Fruit fly (Drosophila melanogaster): ENCODE results near the gene Mtpalpha.

Mtpalpha gene

DNA sequence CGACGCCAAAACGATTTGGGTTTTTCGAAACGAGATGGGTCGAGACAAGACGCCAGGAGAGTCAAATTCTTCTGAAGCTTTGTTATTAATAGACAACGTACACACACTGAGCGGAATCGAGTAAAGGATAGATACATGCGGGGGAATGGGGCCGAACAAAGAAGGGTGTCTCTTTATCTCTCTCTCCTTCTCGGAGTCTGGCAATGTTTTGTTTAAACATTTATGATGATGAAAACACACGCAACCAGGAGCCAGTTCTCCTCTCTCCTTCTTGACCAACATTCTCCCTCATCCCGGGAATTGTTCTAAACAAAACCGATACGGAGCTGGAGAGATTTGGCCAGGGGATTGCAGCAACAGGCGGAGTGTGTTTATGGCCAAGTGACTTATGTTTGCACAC lies 18.7 kb downstream of the Mtpalpha start:
- no peak for TF ChIP-seq CG8478 (optimal IDR thresholded peaks at IDR 0.05)
- no peak for TF ChIP-seq Dll (optimal IDR thresholded peaks at IDR 0.05)
- TF ChIP-seq pan (optimal IDR thresholded peaks at IDR 0.05) = no peak
- TF ChIP-seq EcR (GFP tag; optimal IDR thresholded peaks at IDR 0.05) = no peak

DNA sequence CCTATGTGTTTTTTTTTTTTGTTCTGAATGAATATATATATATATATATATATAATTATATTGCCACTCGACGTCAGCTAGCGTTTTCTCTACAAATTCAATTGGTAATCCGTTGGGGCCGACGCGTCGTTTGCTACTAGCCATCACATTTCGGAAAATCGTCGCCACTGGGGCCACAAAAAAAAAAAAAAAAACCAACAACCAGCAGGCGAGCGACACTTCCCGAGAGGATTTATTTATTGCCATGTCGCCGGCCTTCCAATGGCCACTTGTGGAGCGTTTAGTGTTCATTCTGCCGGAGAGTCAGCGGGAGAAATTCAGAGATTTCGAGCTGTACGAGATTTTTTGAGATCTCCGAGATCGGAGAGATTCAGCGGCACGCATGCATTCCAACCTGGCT lies 25.7 kb downstream of the Mtpalpha start:
- TF ChIP-seq usp (GFP tag; optimal IDR thresholded peaks at IDR 0.05) = no peak
- TF ChIP-seq pan (optimal IDR thresholded peaks at IDR 0.05) = no peak
- TF ChIP-seq EcR (GFP tag; optimal IDR thresholded peaks at IDR 0.05) = no peak
- TF ChIP-seq Dll (optimal IDR thresholded peaks at IDR 0.05) = no peak
- TF ChIP-seq CG8478 (optimal IDR thresholded peaks at IDR 0.05) = no peak
- TF ChIP-seq psq (optimal IDR thresholded peaks at IDR 0.05) = no peak

DNA sequence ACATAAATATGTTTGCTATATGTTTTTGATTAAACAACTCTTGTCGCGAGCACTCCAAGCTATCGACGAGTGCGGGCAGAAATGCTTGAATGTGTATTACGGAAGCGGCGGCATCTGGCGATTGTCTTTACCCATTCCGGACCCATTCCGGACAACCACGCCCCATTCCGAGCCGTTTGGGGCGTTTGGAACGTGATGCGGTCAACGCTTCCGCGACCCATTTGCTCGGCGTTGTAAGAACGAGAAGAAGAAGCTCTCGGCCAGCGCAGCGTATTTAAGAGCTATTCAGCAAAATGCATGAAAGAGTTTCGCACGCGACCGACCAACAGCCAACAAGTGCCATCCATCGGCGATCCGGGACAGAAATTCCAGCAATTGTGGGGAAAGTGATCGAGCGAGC lies 31.1 kb downstream of the Mtpalpha start, which contains the start of gene CG13114:
Gene CG13114 (plus strand): TSS at position 301 of the 400 bp plus-strand sequence.
- TF ChIP-seq Dll (optimal IDR thresholded peaks at IDR 0.05) = no peak
- no peak for TF ChIP-seq EcR (GFP tag; optimal IDR thresholded peaks at IDR 0.05)
- TF ChIP-seq usp (GFP tag; optimal IDR thresholded peaks at IDR 0.05) = no peak
- TF ChIP-seq psq (optimal IDR thresholded peaks at IDR 0.05) = no peak
- no peak for TF ChIP-seq pan (optimal IDR thresholded peaks at IDR 0.05)
- TF ChIP-seq CG8478 (optimal IDR thresholded peaks at IDR 0.05) = no peak

DNA sequence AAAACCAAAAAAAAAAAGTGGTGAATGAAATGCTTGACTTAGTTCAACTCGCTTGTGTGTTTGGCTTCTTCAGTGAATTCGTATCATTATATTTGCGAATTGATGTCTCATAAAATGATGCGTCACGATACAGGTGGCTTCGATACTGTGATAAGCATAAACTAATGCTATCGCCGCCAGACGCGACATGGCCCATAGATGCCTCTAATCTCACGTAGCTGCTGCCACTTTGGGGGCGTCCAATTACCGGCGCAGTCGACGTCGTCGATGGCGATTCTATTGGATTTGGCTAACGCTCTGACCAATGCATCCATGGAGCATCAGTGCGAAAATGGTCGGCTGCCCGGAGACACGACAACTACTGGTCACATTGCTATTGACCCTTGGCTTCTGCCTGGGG lies 32.7 kb downstream of the Mtpalpha start, which contains the start of gene CG13113:
Gene CG13113 (plus strand): TSS at position 301 of the 400 bp plus-strand sequence.
- TF ChIP-seq usp (GFP tag; optimal IDR thresholded peaks at IDR 0.05) (no peak), pan (optimal IDR thresholded peaks at IDR 0.05) (no peak)

DNA sequence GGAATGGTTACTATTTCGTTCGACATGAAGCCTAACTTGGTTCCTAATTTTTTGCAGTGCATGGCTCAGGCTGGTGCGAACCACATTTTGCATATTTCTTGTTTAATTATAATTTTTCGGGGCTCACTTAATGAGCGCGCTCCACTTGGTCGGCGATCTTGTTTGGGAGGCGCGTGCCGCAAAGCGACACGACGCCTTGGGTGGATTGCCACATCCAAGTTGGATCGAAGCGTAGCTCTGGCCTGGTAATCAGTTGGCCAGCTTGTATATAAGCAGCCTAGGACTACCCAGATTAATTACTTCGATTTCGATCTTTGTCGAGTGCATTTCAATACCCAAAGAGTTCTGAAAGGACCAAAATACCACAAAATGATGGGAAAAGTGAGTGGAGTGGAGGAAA lies 34.0 kb downstream of the Mtpalpha start, which contains the start of gene Cpr30B:
Gene Cpr30B (plus strand): TSS at position 301 of the 400 bp plus-strand sequence.
- TF ChIP-seq EcR (GFP tag; optimal IDR thresholded peaks at IDR 0.05) = no peak

DNA sequence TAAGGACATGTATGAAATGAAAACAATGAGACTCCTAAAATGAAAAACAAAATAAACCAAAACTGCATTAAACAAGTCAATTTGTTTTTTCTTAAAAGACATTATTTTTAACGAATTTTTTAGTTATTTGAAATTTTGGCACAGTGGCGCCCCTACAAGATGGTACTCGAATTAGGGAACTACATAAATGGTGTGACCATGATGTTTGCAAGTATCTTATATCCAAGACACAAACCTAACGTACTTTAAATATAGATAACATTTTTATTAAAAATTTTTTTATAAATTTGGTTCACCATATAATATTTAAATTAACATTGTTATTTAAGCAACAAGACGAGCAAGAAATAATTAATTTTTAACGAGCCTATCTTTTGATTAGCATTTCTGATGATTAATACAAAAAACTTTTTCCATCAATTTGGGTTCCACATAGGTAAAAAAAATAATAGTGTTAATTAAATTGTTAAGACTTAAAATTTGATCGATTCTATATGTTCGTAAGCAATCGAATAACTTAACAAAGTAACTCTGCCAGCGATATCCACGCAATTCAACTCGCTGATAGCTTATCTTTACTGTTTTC lies 36.5 kb downstream of the Mtpalpha start, which contains the start of gene CG17855:
Gene CG17855 (plus strand): TSS at position 536 of the 586 bp plus-strand sequence.
- TF ChIP-seq pan (optimal IDR thresholded peaks at IDR 0.05) (no peak), Dll (optimal IDR thresholded peaks at IDR 0.05) (no peak), CG8478 (optimal IDR thresholded peaks at IDR 0.05) (no peak), usp (GFP tag; optimal IDR thresholded peaks at IDR 0.05) (no peak), psq (optimal IDR thresholded peaks at IDR 0.05) (no peak), EcR (GFP tag; optimal IDR thresholded peaks at IDR 0.05) (no peak)

DNA sequence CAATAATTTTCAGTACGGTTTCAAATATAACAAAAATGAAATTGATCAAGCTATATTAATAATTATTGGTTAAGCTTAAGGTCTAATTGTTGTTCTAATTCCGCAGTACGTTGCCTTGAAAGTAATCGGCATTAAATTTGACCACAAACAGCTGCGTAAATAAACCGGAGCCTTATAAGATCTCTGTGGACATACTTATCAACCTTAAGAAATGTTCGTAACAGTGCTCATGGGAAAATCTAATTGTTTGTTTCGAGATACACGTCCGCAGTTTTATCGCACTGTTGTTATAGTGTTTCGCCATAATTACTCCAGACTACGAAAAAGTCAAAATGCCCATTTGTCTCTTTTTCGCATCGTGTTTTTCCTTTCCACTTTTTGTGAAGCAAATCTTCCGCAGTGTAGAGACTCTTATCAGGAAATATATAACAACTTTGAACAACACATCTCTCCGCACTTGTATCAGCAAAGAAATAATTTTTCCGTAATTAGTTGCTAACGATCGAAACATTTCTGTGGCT lies 46.7 kb downstream of the Mtpalpha start:
- no peak for TF ChIP-seq Dll (optimal IDR thresholded peaks at IDR 0.05)
- no peak for TF ChIP-seq psq (optimal IDR thresholded peaks at IDR 0.05)
- no peak for TF ChIP-seq pan (optimal IDR thresholded peaks at IDR 0.05)
- no peak for TF ChIP-seq usp (GFP tag; optimal IDR thresholded peaks at IDR 0.05)
- no peak for TF ChIP-seq CG8478 (optimal IDR thresholded peaks at IDR 0.05)

DNA sequence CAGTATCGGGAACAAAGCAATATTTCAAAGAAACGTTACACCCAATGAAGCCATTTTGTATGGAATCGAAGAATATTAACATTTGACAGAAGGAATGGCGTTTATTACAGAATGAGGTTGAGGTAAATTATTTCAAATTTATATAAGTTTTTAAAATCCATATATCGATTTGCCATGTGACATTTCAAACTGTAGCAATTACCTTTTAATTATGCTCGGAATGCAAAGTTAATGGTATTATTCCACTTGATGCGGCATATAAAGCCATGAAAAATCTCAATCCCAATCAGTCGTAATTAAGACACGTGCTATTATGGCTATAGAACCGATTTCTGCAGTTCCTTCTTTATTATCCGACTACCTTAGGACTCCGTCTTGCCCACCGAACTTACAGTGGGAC lies 48.4 kb downstream of the Mtpalpha start, which contains the start of gene CG31883:
Gene CG31883 (plus strand): TSS at position 301 of the 400 bp plus-strand sequence.
- TF ChIP-seq pan (optimal IDR thresholded peaks at IDR 0.05) (no peak), Dll (optimal IDR thresholded peaks at IDR 0.05) (no peak), usp (GFP tag; optimal IDR thresholded peaks at IDR 0.05) (no peak), EcR (GFP tag; optimal IDR thresholded peaks at IDR 0.05) (no peak), CG8478 (optimal IDR thresholded peaks at IDR 0.05) (no peak), psq (optimal IDR thresholded peaks at IDR 0.05) (no peak)

DNA sequence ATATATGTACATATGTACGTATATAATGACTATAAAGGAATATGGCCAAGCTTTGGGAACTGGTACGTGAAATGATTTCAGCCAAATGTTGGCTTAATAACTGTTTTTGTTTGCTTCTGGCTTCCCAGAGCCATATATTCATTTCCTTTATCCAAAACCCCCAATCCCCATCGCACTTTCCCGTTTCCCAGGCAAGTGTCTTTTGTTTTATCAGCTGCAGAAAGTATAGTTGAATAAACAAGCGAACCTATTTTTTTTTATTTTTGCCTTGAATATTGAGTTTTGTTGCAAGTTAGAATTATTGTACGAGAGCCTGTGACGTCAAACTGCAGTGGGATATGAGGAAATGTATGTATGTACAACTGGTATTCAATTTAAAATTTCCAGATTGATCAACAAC lies 50.1 kb downstream of the Mtpalpha start:
- TF ChIP-seq EcR (GFP tag; optimal IDR thresholded peaks at IDR 0.05) = no peak
- TF ChIP-seq pan (optimal IDR thresholded peaks at IDR 0.05) = peak; percentile 23

DNA sequence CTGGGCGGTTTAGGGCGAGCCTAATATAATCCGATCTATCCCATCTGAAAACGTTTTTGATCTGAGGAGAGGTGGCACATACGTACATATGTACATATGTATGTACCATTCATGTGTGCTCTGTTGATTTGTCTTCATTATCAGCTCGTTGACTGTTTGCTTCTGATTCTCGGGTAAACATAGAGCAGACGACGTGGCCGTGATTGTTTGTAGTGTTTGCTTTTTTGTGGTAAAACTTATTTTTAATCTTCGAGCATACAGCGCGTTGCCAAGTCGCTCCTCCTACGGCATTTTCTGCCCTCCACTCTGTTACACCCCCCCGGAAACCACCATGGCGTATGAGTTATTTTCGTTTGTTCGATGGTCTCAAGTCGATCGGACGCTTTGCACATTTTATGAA lies 50.9 kb downstream of the Mtpalpha start:
- TF ChIP-seq CG8478 (optimal IDR thresholded peaks at IDR 0.05) (no peak), usp (GFP tag; optimal IDR thresholded peaks at IDR 0.05) (no peak), pan (optimal IDR thresholded peaks at IDR 0.05) (no peak), psq (optimal IDR thresholded peaks at IDR 0.05) (no peak), Dll (optimal IDR thresholded peaks at IDR 0.05) (no peak), EcR (GFP tag; optimal IDR thresholded peaks at IDR 0.05) (no peak)

DNA sequence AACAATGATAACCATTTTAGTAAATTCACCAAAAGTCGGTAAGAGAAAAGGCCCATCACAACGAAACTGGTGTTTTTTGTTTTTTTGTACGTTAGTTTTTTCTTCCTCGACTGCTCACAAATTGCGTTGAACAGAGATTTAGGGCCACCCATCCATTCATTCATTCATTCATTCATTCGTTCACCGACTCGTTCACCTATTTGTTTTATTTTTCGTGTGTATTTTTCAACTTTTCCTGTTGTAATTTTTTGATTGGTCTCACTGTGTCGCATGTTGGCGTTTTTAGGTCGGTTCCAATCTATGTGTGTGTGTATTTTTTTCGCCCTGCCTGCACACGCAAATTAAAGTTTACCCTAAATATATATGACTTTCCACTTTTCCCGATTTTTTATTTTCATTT lies 51.7 kb downstream of the Mtpalpha start:
- TF ChIP-seq Dll (optimal IDR thresholded peaks at IDR 0.05) (no peak), usp (GFP tag; optimal IDR thresholded peaks at IDR 0.05) (no peak), CG8478 (optimal IDR thresholded peaks at IDR 0.05) (no peak), psq (optimal IDR thresholded peaks at IDR 0.05) (no peak), pan (optimal IDR thresholded peaks at IDR 0.05) (no peak), EcR (GFP tag; optimal IDR thresholded peaks at IDR 0.05) (no peak)
